Fruit fly (Drosophila melanogaster) S2 (cell line): Measurements from ENCODE around the gene Ilp3.

Experiments used
- CG8478 ChIP-seq: fragments of >200 bp; optimal IDR thresholded peaks from 2 replicates; lab custom pipeline; 2018
- CTCF ChIP-seq, 2 experiments: fragments of >200 bp; optimal IDR thresholded peaks; 2 replicates each; lab custom pipeline; 2018

Gene Ilp3

dm6 chr3L:9768385-9768784 is 33.5 kb downstream of the Ilp3 start:
- TF ChIP-seq CG8478 (lab: Kevin White, UChicago): no peak
- no peak for TF ChIP-seq CTCF (optimal IDR thresholded peaks at IDR 0.05; lab: Kevin White, UChicago)

- TF ChIP-seq CTCF (optimal IDR thresholded peaks at IDR 0.05; lab: Kevin White, UChicago) (no peak), CG8478 (lab: Kevin White, UChicago) (no peak)
Measured at dm6 chr3L:9767636-9768358, 34.1 kb downstream of the Ilp3 start.

- no peak for TF ChIP-seq CG8478 (lab: Kevin White, UChicago)
- no peak for TF ChIP-seq CTCF (optimal IDR thresholded peaks at IDR 0.05; lab: Kevin White, UChicago)
Measured at dm6 chr3L:9766364-9766763, 35.6 kb downstream of the Ilp3 start.

dm6 chr3L:9765710-9766005 is 36.3 kb downstream of the Ilp3 start:
- TF ChIP-seq CTCF (optimal IDR thresholded peaks at IDR 0.05; lab: Kevin White, UChicago): no peak
- no peak for TF ChIP-seq CG8478 (lab: Kevin White, UChicago)

dm6 chr3L:9764915-9765709 is 36.8 kb downstream of the Ilp3 start:
- no peak for TF ChIP-seq CTCF (optimal IDR thresholded peaks at IDR 0.05; lab: Kevin White, UChicago)
- TF ChIP-seq CG8478 (lab: Kevin White, UChicago): no peak

dm6 chr3L:9764307-9764706 is 37.6 kb downstream of the Ilp3 start:
- TF ChIP-seq CG8478 (lab: Kevin White, UChicago): no peak
- no peak for TF ChIP-seq CTCF (optimal IDR thresholded peaks at IDR 0.05; lab: Kevin White, UChicago)

- TF ChIP-seq CTCF (optimal IDR thresholded peaks at IDR 0.05; lab: Kevin White, UChicago) (no peak), CG8478 (lab: Kevin White, UChicago) (no peak)
Measured at dm6 chr3L:9763389-9763917, 38.5 kb downstream of the Ilp3 start, which contains the start of gene Ae2. Ae2 (plus strand) TSS chr3L:9763544.

dm6 chr3L:9762036-9762597 is 39.8 kb downstream of the Ilp3 start:
- TF ChIP-seq CTCF (optimal IDR thresholded peaks at IDR 0.05; lab: Kevin White, UChicago) (no peak), CG8478 (lab: Kevin White, UChicago) (no peak)

dm6 chr3L:9760151-9760749 is 41.7 kb downstream of the Ilp3 start, which contains the start of gene CG42268:
CG42268 (minus strand) TSS chr3L:9760395.
- no peak for TF ChIP-seq CG8478 (lab: Kevin White, UChicago)
- TF ChIP-seq CTCF (optimal IDR thresholded peaks at IDR 0.05; lab: Kevin White, UChicago): no peak

- TF ChIP-seq CTCF (optimal IDR thresholded peaks at IDR 0.05; lab: Kevin White, UChicago) (peak; percentile 89 to 90), CG8478 (lab: Kevin White, UChicago) (no peak)
Measured at dm6 chr3L:9751625-9752024, 50.3 kb downstream of the Ilp3 start.
